Fruit fly (Drosophila melanogaster) whole organism, prepupa: ENCODE measurements around the gene Coa7.

ENCODE experiments used
- CG11294 ChIP-seq: fragments of 200-800 bp; sonication (Bioruptor generic); IDR thresholded peaks from 2 replicates; pipeline ENCODE4 v1.3.6; 2022; ENCODE audit warnings: missing biosample characterization, missing genetic modification characterization
- CG3919 ChIP-seq: fragments of 200-800 bp; sonication (Bioruptor generic); optimal IDR thresholded peaks from 3 replicates; lab custom pipeline; 2016; ENCODE audit warnings: missing biosample characterization, missing genetic modification characterization
- Hr4 ChIP-seq: fragments of 200-800 bp; sonication (Bioruptor generic); optimal IDR thresholded peaks from 3 replicates; lab custom pipeline; 2016; ENCODE audit warnings: missing biosample characterization, missing genetic modification characterization
- Lpt ChIP-seq: fragments of 200-800 bp; sonication (Bioruptor generic); optimal IDR thresholded peaks from 3 replicates; lab custom pipeline; 2016; ENCODE audit warnings: missing biosample characterization, missing genetic modification characterization
- Sox102F ChIP-seq: fragments of 200-800 bp; sonication (Bioruptor generic); optimal IDR thresholded peaks from 2 replicates; lab custom pipeline; 2016; ENCODE audit warnings: missing biosample characterization, mild to moderate bottlenecking, missing genetic modification characterization
- eg ChIP-seq: fragments of 200-800 bp; sonication (Bioruptor generic); IDR thresholded peaks from 3 replicates; pipeline ENCODE4 v1.3.6; 2022; ENCODE audit warnings: missing biosample characterization, missing genetic modification characterization
- esn ChIP-seq: fragments of 200-800 bp; sonication (Bioruptor generic); optimal IDR thresholded peaks from 2 replicates; lab custom pipeline; 2016; ENCODE audit warnings: missing biosample characterization, mild to moderate bottlenecking, missing genetic modification characterization, moderate library complexity
- spab ChIP-seq: fragments of 200-800 bp; sonication (Bioruptor generic); optimal IDR thresholded peaks from 2 replicates; lab custom pipeline; 2017; ENCODE audit warnings: missing biosample characterization, mild to moderate bottlenecking, missing genetic modification characterization, missing genetic modification reagents

dm6 chrX:23011859-23012258 lies 1.4 kb upstream of the Coa7 start:
- TF ChIP-seq Lpt (GFP tag; lab: Kevin White, UChicago) (no peak), CG11294 (GFP tag; lab: Robert Waterston, UW) (no peak), spab (GFP tag; lab: Kevin White, UChicago) (no peak), Hr4 (GFP tag; lab: Kevin White, UChicago) (no peak), Sox102F (GFP tag; lab: Kevin White, UChicago) (no peak), eg (no peak), CG3919 (GFP tag; lab: Kevin White, UChicago) (no peak), esn (GFP tag; lab: Kevin White, UChicago) (no peak)
